Worm (Caenorhabditis elegans) whole organism, late embryonic: ENCODE results near the gene F46F3.3.

ENCODE experiments used
- C08G9.2 ChIP-seq: sonication (generic microtip); optimal IDR thresholded peaks from 2 replicates; lab custom pipeline; 2016; ENCODE audit warnings: mild to moderate bottlenecking, missing genetic modification characterization, moderate library complexity, missing compliant biosample characterization
- C38D4.7 ChIP-seq: fragments of 200-800 bp; sonication (Bioruptor generic); optimal IDR thresholded peaks from 2 replicates; lab custom pipeline; 2018; ENCODE audit warnings: mild to moderate bottlenecking, missing genetic modification characterization, moderate library complexity, missing compliant biosample characterization
- K02D7.2 ChIP-seq: sonication (generic microtip); optimal IDR thresholded peaks from 2 replicates; lab custom pipeline; 2017; ENCODE audit warnings: mild to moderate bottlenecking, missing genetic modification characterization, missing compliant biosample characterization
- Y22D7AL.16 ChIP-seq: sonication (generic microtip); optimal IDR thresholded peaks from 2 replicates; lab custom pipeline; 2016; ENCODE audit warnings: missing genetic modification characterization, missing compliant biosample characterization
- ama-1 ChIP-seq: fragments of 150-350 bp; optimal IDR thresholded peaks from 2 replicates; lab custom pipeline; 2014
- ceh-14 ChIP-seq: sonication (generic microtip); optimal IDR thresholded peaks from 2 replicates; lab custom pipeline; 2016; ENCODE audit warnings: missing genotype, missing genetic modification characterization, missing compliant biosample characterization
- ceh-18 ChIP-seq: sonication (generic microtip); optimal IDR thresholded peaks from 2 replicates; lab custom pipeline; 2016; ENCODE audit warnings: missing genetic modification characterization, missing compliant biosample characterization
- ceh-19 ChIP-seq: fragments of 200-800 bp; sonication (Bioruptor generic); optimal IDR thresholded peaks from 2 replicates; lab custom pipeline; 2018; ENCODE audit warnings: mild to moderate bottlenecking, missing genetic modification characterization, missing compliant biosample characterization
- ceh-2 ChIP-seq: sonication (generic microtip); optimal IDR thresholded peaks from 2 replicates; lab custom pipeline; 2016; ENCODE audit warnings: missing genotype, missing genetic modification characterization, missing compliant biosample characterization
- ceh-31 ChIP-seq: sonication (generic microtip); optimal IDR thresholded peaks from 2 replicates; lab custom pipeline; 2016; ENCODE audit warnings: missing genetic modification characterization, missing compliant biosample characterization
- ceh-34 ChIP-seq: sonication (generic microtip); optimal IDR thresholded peaks from 2 replicates; lab custom pipeline; 2016; ENCODE audit warnings: mild to moderate bottlenecking, missing genetic modification characterization, missing compliant biosample characterization
- ceh-45 ChIP-seq: fragments of 200-800 bp; sonication (Bioruptor generic); IDR thresholded peaks from 2 replicates; pipeline ENCODE4 v1.3.6; 2022; ENCODE audit warnings: missing genetic modification reagents, missing genetic modification characterization, missing compliant biosample characterization
- ceh-48 ChIP-seq: sonication (generic microtip); optimal IDR thresholded peaks from 2 replicates; lab custom pipeline; 2016; ENCODE audit warnings: missing genetic modification characterization, inconsistent platforms, missing compliant biosample characterization
- fax-1 ChIP-seq: sonication (generic microtip); optimal IDR thresholded peaks from 2 replicates; lab custom pipeline; 2016; ENCODE audit warnings: missing genotype, missing genetic modification characterization, missing compliant biosample characterization
- fkh-6 ChIP-seq: sonication (generic microtip); optimal IDR thresholded peaks from 2 replicates; lab custom pipeline; 2016; ENCODE audit warnings: missing genetic modification characterization, missing compliant biosample characterization
- hlh-13 ChIP-seq: fragments of 200-800 bp; sonication (Bioruptor generic); optimal IDR thresholded peaks from 2 replicates; lab custom pipeline; 2018; ENCODE audit warnings: mild to moderate bottlenecking, missing genetic modification characterization, missing compliant biosample characterization
- hlh-6 ChIP-seq: sonication (generic microtip); optimal IDR thresholded peaks from 2 replicates; lab custom pipeline; 2016; ENCODE audit warnings: missing genotype, missing genetic modification characterization, missing compliant biosample characterization
- hlh-8 ChIP-seq: sonication (generic microtip); optimal IDR thresholded peaks from 2 replicates; lab custom pipeline; 2016; ENCODE audit warnings: missing genotype, missing genetic modification characterization, missing compliant biosample characterization
- lim-6 ChIP-seq: sonication (generic microtip); optimal IDR thresholded peaks from 2 replicates; lab custom pipeline; 2016; ENCODE audit warnings: missing genetic modification characterization, missing compliant biosample characterization
- nfya-1 ChIP-seq: sonication (generic microtip); optimal IDR thresholded peaks from 2 replicates; lab custom pipeline; 2017; ENCODE audit warnings: missing genetic modification characterization, mild to moderate bottlenecking, missing compliant biosample characterization, antibody characterized with exemption, moderate library complexity
- nhr-232 ChIP-seq: sonication (generic microtip); optimal IDR thresholded peaks from 2 replicates; lab custom pipeline; 2016; ENCODE audit warnings: missing genetic modification characterization, missing compliant biosample characterization
- odd-2 ChIP-seq: sonication (generic microtip); optimal IDR thresholded peaks from 2 replicates; lab custom pipeline; 2017; ENCODE audit warnings: antibody characterized with exemption, mild to moderate bottlenecking, missing genetic modification characterization, missing compliant biosample characterization
- pag-3 ChIP-seq: sonication (generic microtip); optimal IDR thresholded peaks from 2 replicates; lab custom pipeline; 2016; ENCODE audit warnings: missing compliant biosample characterization, missing genetic modification characterization, borderline replicate concordance
- pat-9 ChIP-seq: fragments of 200-800 bp; sonication (Bioruptor generic); optimal IDR thresholded peaks from 2 replicates; lab custom pipeline; 2018; ENCODE audit warnings: mild to moderate bottlenecking, missing genetic modification characterization, moderate library complexity, missing compliant biosample characterization
- pax-1 ChIP-seq: fragments of 150-350 bp; optimal IDR thresholded peaks from 2 replicates; lab custom pipeline; 2014; ENCODE audit warnings: missing biosample characterization, missing genetic modification characterization
- pqm-1 ChIP-seq: sonication (generic microtip); optimal IDR thresholded peaks from 2 replicates; lab custom pipeline; 2016; ENCODE audit warnings: missing genetic modification characterization, missing compliant biosample characterization
- pros-1 ChIP-seq: fragments of 150-350 bp; optimal IDR thresholded peaks from 2 replicates; lab custom pipeline; 2014; ENCODE audit warnings: missing biosample characterization, missing genetic modification reagents, missing genetic modification characterization
- ref-2 ChIP-seq: sonication (generic microtip); optimal IDR thresholded peaks from 2 replicates; lab custom pipeline; 2016; ENCODE audit warnings: missing genetic modification characterization, missing compliant biosample characterization
- tbx-2 ChIP-seq: sonication (generic microtip); optimal IDR thresholded peaks from 2 replicates; lab custom pipeline; 2016; ENCODE audit warnings: missing genetic modification characterization, missing compliant biosample characterization
- tbx-7 ChIP-seq: sonication (generic microtip); optimal IDR thresholded peaks from 2 replicates; lab custom pipeline; 2016; ENCODE audit warnings: missing genotype, missing genetic modification characterization, missing compliant biosample characterization
- ttx-3 ChIP-seq: sonication (generic microtip); optimal IDR thresholded peaks from 2 replicates; lab custom pipeline; 2016; ENCODE audit warnings: missing genetic modification reagents, missing genetic modification characterization, missing compliant biosample characterization
- unc-3 ChIP-seq, 2 experiments: fragments of 200-800 bp in 1 of 2; sonication (Bioruptor generic) in 1 of 2; sonication (generic microtip) in 1 of 2; conservative IDR thresholded peaks in 1 of 2; optimal IDR thresholded peaks in 1 of 2; 2 replicates each; pipeline versions ENCODE4 v1.3.6 to Lab custom; 2016 to 2022; ENCODE audit warnings: missing compliant biosample characterization in 2 of 2, missing genetic modification characterization in 2 of 2, missing genetic modification reagents in 1 of 2
- unc-42 ChIP-seq: sonication (generic microtip); optimal IDR thresholded peaks from 2 replicates; lab custom pipeline; 2016; ENCODE audit warnings: missing genotype, missing genetic modification characterization, missing compliant biosample characterization
- unc-86 ChIP-seq: sonication (generic microtip); optimal IDR thresholded peaks from 2 replicates; lab custom pipeline; 2016; ENCODE audit warnings: missing genetic modification characterization, missing compliant biosample characterization

The F46F3.3 gene

ce11 chrV:11635587-11635986 is 31.7 kb upstream of the F46F3.3 start:
- TF ChIP-seq unc-3 (GFP tag; conservative IDR thresholded peaks at IDR 0.05; lab: Robert Waterston, UW) (no peak), unc-3 (tag; optimal IDR thresholded peaks at IDR 0.05; lab: Kevin White, UChicago) (no peak), pag-3 (tag; lab: Kevin White, UChicago) (no peak), tbx-7 (no peak), lim-6 (tag; lab: Kevin White, UChicago) (no peak), C38D4.7 (GFP tag; lab: Kevin White, UChicago) (no peak), ama-1 (lab: Kevin White, UChicago) (no peak), ceh-48 (tag; lab: Kevin White, UChicago) (no peak), ceh-45 (no peak), odd-2 (tag; lab: Kevin White, UChicago) (no peak), pqm-1 (tag; lab: Kevin White, UChicago) (no peak), pros-1 (tag; lab: Kevin White, UChicago) (no peak), unc-42 (tag; lab: Kevin White, UChicago) (no peak)

- TF ChIP-seq K02D7.2 (tag; lab: Kevin White, UChicago), result no peak
- no peak for TF ChIP-seq ceh-2 (tag; lab: Kevin White, UChicago)
- no peak for TF ChIP-seq ceh-34 (tag; lab: Kevin White, UChicago)
- no peak for TF ChIP-seq fkh-6 (tag; lab: Kevin White, UChicago)
- TF ChIP-seq Y22D7AL.16 (tag; lab: Kevin White, UChicago), result no peak
These were observed 30.1 kb upstream of the F46F3.3 start, which contains the start of gene sipa-1 for ce11 chrV:11637191-11637590. Gene sipa-1, minus strand, starts transcription at chrV:11637291.

- TF ChIP-seq nfya-1 (tag; lab: Kevin White, UChicago), result peak; percentile 17
- TF ChIP-seq ceh-18 (tag; lab: Kevin White, UChicago), result peak; percentile 75
- no peak for TF ChIP-seq pqm-1 (tag; lab: Kevin White, UChicago)
- TF ChIP-seq pat-9 (tag; lab: Kevin White, UChicago), result peak; percentile 1
- no peak for TF ChIP-seq unc-86 (tag; lab: Kevin White, UChicago)
- TF ChIP-seq hlh-13 (GFP tag; lab: Kevin White, UChicago), result peak; percentile 17
- TF ChIP-seq unc-42 (tag; lab: Kevin White, UChicago), result peak; percentile 75
These were observed 28.6 kb upstream of the F46F3.3 start for ce11 chrV:11638634-11639117.

- TF ChIP-seq pat-9 (tag; lab: Kevin White, UChicago), result peak; percentile 14
- peak; percentile 45 for TF ChIP-seq nfya-1 (tag; lab: Kevin White, UChicago)
- no peak for TF ChIP-seq ceh-34 (tag; lab: Kevin White, UChicago)
- peak; percentile 79 for TF ChIP-seq ceh-18 (tag; lab: Kevin White, UChicago)
- TF ChIP-seq hlh-6 (tag; lab: Kevin White, UChicago), result peak; percentile 51
- peak; percentile 32 for TF ChIP-seq ref-2
- TF ChIP-seq tbx-2 (tag; lab: Kevin White, UChicago), result peak; percentile 48
- TF ChIP-seq unc-86 (tag; lab: Kevin White, UChicago), result no peak
- TF ChIP-seq ceh-14 (tag; lab: Kevin White, UChicago), result peak; percentile 89
- no peak for TF ChIP-seq nhr-232
- peak; percentile 11 for TF ChIP-seq C08G9.2
- no peak for TF ChIP-seq fax-1
- no peak for TF ChIP-seq pax-1 (tag; lab: Kevin White, UChicago)
- peak; percentile 33 for TF ChIP-seq ceh-19 (GFP tag; lab: Kevin White, UChicago)
- TF ChIP-seq pag-3 (tag; lab: Kevin White, UChicago), result no peak
- TF ChIP-seq ama-1 (lab: Kevin White, UChicago), result no peak
- no peak for TF ChIP-seq C38D4.7 (GFP tag; lab: Kevin White, UChicago)
- peak; percentile 79 for TF ChIP-seq ceh-31 (tag; lab: Kevin White, UChicago)
- no peak for TF ChIP-seq fkh-6 (tag; lab: Kevin White, UChicago)
- TF ChIP-seq hlh-8, result no peak
- TF ChIP-seq unc-42 (tag; lab: Kevin White, UChicago), result peak; percentile 98
- TF ChIP-seq ceh-2 (tag; lab: Kevin White, UChicago), result no peak
- no peak for TF ChIP-seq ceh-48 (tag; lab: Kevin White, UChicago)
- TF ChIP-seq ttx-3 (tag; lab: Kevin White, UChicago), result peak; percentile 34
- TF ChIP-seq unc-3 (GFP tag; conservative IDR thresholded peaks at IDR 0.05; lab: Robert Waterston, UW), result no peak
- TF ChIP-seq unc-3 (tag; optimal IDR thresholded peaks at IDR 0.05; lab: Kevin White, UChicago), result no peak
- TF ChIP-seq, all 69 proteins: peak for 12
These were observed 25.9 kb upstream of the F46F3.3 start for ce11 chrV:11641298-11641787.
